Worm (Caenorhabditis elegans): ENCODE measurements around the gene npp-27.

npp-27 gene

ce11 chrIV:7923982-7924480 lies 14.0 kb upstream of the npp-27 start, which contains the start of the genes xpo-3 and C49H3.3:
TSS of gene xpo-3 (minus strand) at chrIV:7924032.
TSS of gene C49H3.3 (plus strand) at chrIV:7924350.
- TF ChIP-seq C16A3.4 (tag; optimal IDR thresholded peaks at IDR 0.05) (peak; percentile 32), vab-15 (tag; optimal IDR thresholded peaks at IDR 0.05) (peak; percentile 54), lin-35 (GFP tag; optimal IDR thresholded peaks at IDR 0.05) (peak; percentile 44 to 74), efl-3 (GFP tag; optimal IDR thresholded peaks at IDR 0.05) (no peak), lin-39 (tag; optimal IDR thresholded peaks at IDR 0.05) (no peak), F16B12.6 (tag; optimal IDR thresholded peaks at IDR 0.05) (peak; percentile 29), dpl-1 (GFP tag; optimal IDR thresholded peaks at IDR 0.05) (peak; percentile 23 to 57 (median 24)), ceh-82 (tag; optimal IDR thresholded peaks at IDR 0.05) (peak in 1 of 3 experiments; percentile 11), xbp-1 (tag; optimal IDR thresholded peaks at IDR 0.05) (peak; percentile 34), ceh-88 (GFP tag; IDR thresholded peaks at IDR 0.05) (no peak), mdl-1 (tag; optimal IDR thresholded peaks at IDR 0.05) (peak in 1 of 2 experiments; percentile 6), unc-130 (tag; optimal IDR thresholded peaks at IDR 0.05) (peak; percentile 9), efl-1 (optimal IDR thresholded peaks at IDR 0.05) (peak; percentile 51 to 58), efl-1 (GFP tag; optimal IDR thresholded peaks at IDR 0.05 in 1 of 2) (peak in 1 of 2 experiments; percentile 48), nhr-71 (tag; optimal IDR thresholded peaks at IDR 0.05) (peak; percentile 38), mep-1 (tag; optimal IDR thresholded peaks at IDR 0.05) (peak; percentile 63), skn-1 (tag; optimal IDR thresholded peaks at IDR 0.05) (peak; percentile 2), fkh-10 (GFP tag; optimal IDR thresholded peaks at IDR 0.05) (peak; percentile 13), snu-23 (GFP tag; optimal IDR thresholded peaks at IDR 0.05) (peak; percentile 34), blmp-1 (tag; optimal IDR thresholded peaks at IDR 0.05) (peak; percentile 32), tbx-2 (tag; optimal IDR thresholded peaks at IDR 0.05) (peak; percentile 14), nhr-47 (tag; optimal IDR thresholded peaks at IDR 0.05) (peak; percentile 42), lsy-2 (tag; optimal IDR thresholded peaks at IDR 0.05) (peak; percentile 47 to 70), sox-4 (tag; optimal IDR thresholded peaks at IDR 0.05) (no peak), lin-14 (GFP tag; optimal IDR thresholded peaks at IDR 0.05) (no peak), nhr-76 (tag; optimal IDR thresholded peaks at IDR 0.05) (no peak)

ce11 chrIV:7920126-7920525 lies 10.1 kb upstream of the npp-27 start, which contains the start of gene C49H3.16:
TSS of gene C49H3.16 (plus strand) at chrIV:7920426.
- TF ChIP-seq nhr-28 (tag; optimal IDR thresholded peaks at IDR 0.05) = no peak
- TF ChIP-seq ceh-82 (tag; optimal IDR thresholded peaks at IDR 0.05) = no peak
- no peak for TF ChIP-seq fkh-4 (tag; optimal IDR thresholded peaks at IDR 0.05; ENCODE audit: borderline replicate concordance)
- TF ChIP-seq ceh-88 (GFP tag; IDR thresholded peaks at IDR 0.05) = no peak
- TF ChIP-seq unc-98 (GFP tag; IDR thresholded peaks at IDR 0.05) = no peak
- no peak for TF ChIP-seq tbx-2 (tag; optimal IDR thresholded peaks at IDR 0.05)
- no peak for TF ChIP-seq unc-86 (tag; optimal IDR thresholded peaks at IDR 0.05)
- no peak for TF ChIP-seq xbp-1 (tag; optimal IDR thresholded peaks at IDR 0.05)
- TF ChIP-seq pag-3 (tag; optimal IDR thresholded peaks at IDR 0.05; ENCODE audit: borderline replicate concordance, insufficient read depth) = no peak

- TF ChIP-seq dpl-1 (GFP tag; optimal IDR thresholded peaks at IDR 0.05) = no peak
- no peak for TF ChIP-seq ceh-63 (GFP tag; optimal IDR thresholded peaks at IDR 0.05)
- no peak for TF ChIP-seq nhr-84 (tag; optimal IDR thresholded peaks at IDR 0.05)
- no peak for TF ChIP-seq aly-2 (tag; optimal IDR thresholded peaks at IDR 0.05)
- TF ChIP-seq C16A3.4 (tag; optimal IDR thresholded peaks at IDR 0.05) = no peak
- no peak for TF ChIP-seq elt-3 (tag; optimal IDR thresholded peaks at IDR 0.05)
- TF ChIP-seq pax-3 (tag; optimal IDR thresholded peaks at IDR 0.05) = no peak
- TF ChIP-seq nhr-12 (tag; optimal IDR thresholded peaks at IDR 0.05) = no peak
- no peak for TF ChIP-seq jun-1 (tag; optimal IDR thresholded peaks at IDR 0.05)
- no peak for TF ChIP-seq nhr-90 (tag; optimal IDR thresholded peaks at IDR 0.05; ENCODE audit: poor library complexity)
- TF ChIP-seq xbp-1 (tag; optimal IDR thresholded peaks at IDR 0.05) = no peak
- no peak for TF ChIP-seq fkh-8 (tag; optimal IDR thresholded peaks at IDR 0.05)
- TF ChIP-seq blmp-1 (tag; optimal IDR thresholded peaks at IDR 0.05) = no peak
- TF ChIP-seq mef-2 (tag; optimal IDR thresholded peaks at IDR 0.05) = no peak
- TF ChIP-seq snpc-4 (tag; optimal IDR thresholded peaks at IDR 0.05) = no peak
- TF ChIP-seq unc-86 (tag; optimal IDR thresholded peaks at IDR 0.05) = no peak
- TF ChIP-seq nhr-85 (tag) = no peak
Measured at ce11 chrIV:7917881-7918280, 7.8 kb upstream of the npp-27 start.
